Fruit fly (Drosophila melanogaster): Measurements from ENCODE around the gene CG14339.

dm6 chr2L:1091675-1092074 lies 16.7 kb upstream of the CG14339 start:
- TF ChIP-seq h (optimal IDR thresholded peaks at IDR 0.05) (no peak), psq (optimal IDR thresholded peaks at IDR 0.05) (no peak), Sin3A (optimal IDR thresholded peaks at IDR 0.05) (no peak), insv (optimal IDR thresholded peaks at IDR 0.05) (no peak)
